Worm (Caenorhabditis elegans) whole organism, young adult: Measurements from ENCODE around the gene T01G5.8.

Experiments used
- dox-1 ChIP-seq: fragments of 200-800 bp; sonication (Bioruptor generic); IDR thresholded peaks from 2 replicates; pipeline ENCODE4 v1.3.6; 2022; ENCODE audit warnings: missing genetic modification reagents, missing genetic modification characterization, missing compliant biosample characterization
- egrh-3 ChIP-seq: fragments of 200-800 bp; sonication (Bioruptor generic); IDR thresholded peaks from 2 replicates; pipeline ENCODE4 v1.3.6; 2022; ENCODE audit warnings: missing genetic modification reagents, missing genetic modification characterization, missing compliant biosample characterization
- sptf-2 ChIP-seq: fragments of 200-800 bp; sonication (Bioruptor generic); optimal IDR thresholded peaks from 2 replicates; lab custom pipeline; 2018; ENCODE audit warnings: mild to moderate bottlenecking, missing genetic modification characterization, missing compliant biosample characterization

- TF ChIP-seq dox-1 (peak; percentile 93), sptf-2 (GFP tag; lab: Kevin White, UChicago) (peak; percentile 41), egrh-3 (GFP tag; lab: Robert Waterston, UW) (peak; percentile 55; the same call in 1 of the 2 replicates)
These were observed 30.7 kb upstream of the T01G5.8 start, which contains the start of the genes ahsa-1 and C01G10.7 for ce11 chrV:15085335-15085800.
